Fruit fly (Drosophila melanogaster) whole organism, adult: ENCODE results near the gene Sec15.

Experiments used
- CG11617 ChIP-seq: fragments of 200-800 bp; sonication (Bioruptor generic); optimal IDR thresholded peaks from 2 replicates; lab custom pipeline; 2017; ENCODE audit warnings: mild to moderate bottlenecking, missing biosample characterization, missing genetic modification reagents, missing genetic modification characterization
- CG12768 ChIP-seq: fragments of 200-800 bp; sonication (Bioruptor generic); optimal IDR thresholded peaks from 2 replicates; lab custom pipeline; 2017; ENCODE audit warnings: missing biosample characterization, missing genetic modification characterization, mild to moderate bottlenecking, moderate library complexity, missing genetic modification reagents
- CG14711 ChIP-seq: fragments of 200-800 bp; sonication (Bioruptor generic); optimal IDR thresholded peaks from 2 replicates; lab custom pipeline; 2018; ENCODE audit warnings: missing biosample characterization, mild to moderate bottlenecking, missing genetic modification characterization, moderate library complexity
- CG1620 ChIP-seq: fragments of 200-800 bp; sonication (Bioruptor generic); optimal IDR thresholded peaks from 2 replicates; lab custom pipeline; 2016; ENCODE audit warnings: missing biosample characterization, missing genetic modification characterization
- CG33017 ChIP-seq: fragments of 200-800 bp; sonication (Bioruptor generic); optimal IDR thresholded peaks from 2 replicates; lab custom pipeline; 2018; ENCODE audit warnings: missing biosample characterization, mild to moderate bottlenecking, missing genetic modification characterization, moderate library complexity
- CG5204 ChIP-seq: fragments of 200-800 bp; sonication (Bioruptor generic); optimal IDR thresholded peaks from 2 replicates; lab custom pipeline; 2016; ENCODE audit warnings: missing biosample characterization, missing genetic modification characterization
- CG7045 ChIP-seq: fragments of 200-800 bp; sonication (Bioruptor generic); optimal IDR thresholded peaks from 2 replicates; lab custom pipeline; 2017; ENCODE audit warnings: missing biosample characterization, mild to moderate bottlenecking, missing genetic modification characterization
- CG7101 ChIP-seq: fragments of 200-800 bp; sonication (Bioruptor generic); optimal IDR thresholded peaks from 2 replicates; lab custom pipeline; 2018; ENCODE audit warnings: missing biosample characterization, mild to moderate bottlenecking, missing genetic modification characterization, moderate library complexity
- Clk ChIP-seq: fragments of 200-800 bp; sonication (Bioruptor generic); optimal IDR thresholded peaks from 2 replicates; lab custom pipeline; 2017; ENCODE audit warnings: missing biosample characterization, missing genetic modification characterization
- Crg-1 ChIP-seq: fragments of 200-800 bp; sonication (Bioruptor generic); optimal IDR thresholded peaks from 2 replicates; lab custom pipeline; 2016; ENCODE audit warnings: missing biosample characterization, missing genetic modification characterization
- Hr96 ChIP-seq: fragments of 200-800 bp; sonication (Bioruptor generic); optimal IDR thresholded peaks from 2 replicates; lab custom pipeline; 2016; ENCODE audit warnings: missing biosample characterization, missing genetic modification characterization
- Mnt ChIP-seq: fragments of 200-800 bp; sonication (Bioruptor generic); optimal IDR thresholded peaks from 2 replicates; lab custom pipeline; 2016; ENCODE audit warnings: missing biosample characterization, mild to moderate bottlenecking, missing genetic modification characterization
- bab1 ChIP-seq: fragments of 200-800 bp; sonication (Bioruptor generic); optimal IDR thresholded peaks from 3 replicates; lab custom pipeline; 2019; ENCODE audit warnings: missing biosample characterization, mild to moderate bottlenecking, missing genetic modification characterization, moderate library complexity
- cic ChIP-seq: fragments of 200-800 bp; sonication (Bioruptor generic); optimal IDR thresholded peaks from 2 replicates; lab custom pipeline; 2017; ENCODE audit warnings: missing biosample characterization, mild to moderate bottlenecking, missing genetic modification characterization, moderate library complexity
- cnc ChIP-seq, 2 experiments: fragments of >200 bp; optimal IDR thresholded peaks; 2 replicates each; lab custom pipeline; 2017
- kay ChIP-seq: fragments of 200-800 bp; sonication (Bioruptor generic); peaks from one replicate; lab custom pipeline; 2016; ENCODE audit warnings: missing biosample characterization, missing genetic modification characterization, borderline replicate concordance
- ovo ChIP-seq: fragments of 200-800 bp; sonication (Bioruptor generic); optimal IDR thresholded peaks from 2 replicates; lab custom pipeline; 2016; ENCODE audit warnings: missing biosample characterization, missing genetic modification characterization
- pad ChIP-seq: fragments of 200-800 bp; sonication (Bioruptor generic); optimal IDR thresholded peaks from 3 replicates; lab custom pipeline; 2017; ENCODE audit warnings: missing biosample characterization, missing genetic modification characterization, mild to moderate bottlenecking, moderate library complexity, missing genetic modification reagents
- tj ChIP-seq: fragments of 200-800 bp; sonication (Bioruptor generic); optimal IDR thresholded peaks from 3 replicates; lab custom pipeline; 2017; ENCODE audit warnings: missing biosample characterization, mild to moderate bottlenecking, missing genetic modification characterization, moderate library complexity
- toe ChIP-seq: fragments of 200-800 bp; sonication (Bioruptor generic); optimal IDR thresholded peaks from 2 replicates; lab custom pipeline; 2016; ENCODE audit warnings: missing biosample characterization, missing genetic modification characterization

The Sec15 gene

dm6 chr3R:21138220-21138754 lies 30.5 kb upstream of the Sec15 start, which contains the start of gene meigo:
meigo (plus strand) TSS chr3R:21138270.
- TF ChIP-seq CG14711 (peak; percentile 94), CG7045 (GFP tag; lab: Kevin White, UChicago) (peak; percentile 52), CG33017 (tag; lab: Kevin White, UChicago) (peak; percentile 78), tj (GFP tag; lab: Kevin White, UChicago) (peak; percentile 42), cnc (optimal IDR thresholded peaks at IDR 0.05; lab: Kevin White, UChicago) (no peak), Hr96 (no peak), Crg-1 (GFP tag; lab: Kevin White, UChicago) (peak; percentile 20), Clk (GFP tag; lab: Kevin White, UChicago) (peak; percentile 30), kay (no peak), ovo (GFP tag; lab: Kevin White, UChicago) (peak; percentile 40), toe (no peak), CG7101 (tag; lab: Kevin White, UChicago) (peak; percentile 77), bab1 (GFP tag; lab: Kevin White, UChicago) (peak; percentile 86), CG5204 (no peak), Mnt (GFP tag; lab: Kevin White, UChicago) (peak; percentile 70), pad (GFP tag; lab: Kevin White, UChicago) (peak; percentile 61), CG12768 (GFP tag; lab: Kevin White, UChicago) (peak; percentile 40), cic (GFP tag; lab: Kevin White, UChicago) (peak; percentile 53), CG11617 (peak; percentile 73), CG1620 (GFP tag; lab: Kevin White, UChicago) (peak; percentile 74)

dm6 chr3R:21133951-21134350 lies 26.2 kb upstream of the Sec15 start, which contains the start of gene Usp8:
Usp8 (plus strand) TSS chr3R:21134262.
- TF ChIP-seq ovo (GFP tag; lab: Kevin White, UChicago): no peak
- no peak for TF ChIP-seq cic (GFP tag; lab: Kevin White, UChicago)
- peak; percentile 66 for TF ChIP-seq CG11617
- TF ChIP-seq Clk (GFP tag; lab: Kevin White, UChicago): no peak
- peak; percentile 26 for TF ChIP-seq pad (GFP tag; lab: Kevin White, UChicago)
- peak; percentile 31 for TF ChIP-seq CG14711
- no peak for TF ChIP-seq Mnt (GFP tag; lab: Kevin White, UChicago)
- TF ChIP-seq CG12768 (GFP tag; lab: Kevin White, UChicago): no peak
- peak; percentile 22 for TF ChIP-seq CG7101 (tag; lab: Kevin White, UChicago)
- peak; percentile 13 for TF ChIP-seq CG7045 (GFP tag; lab: Kevin White, UChicago)
- no peak for TF ChIP-seq CG1620 (GFP tag; lab: Kevin White, UChicago)
- TF ChIP-seq kay: no peak
- no peak for TF ChIP-seq tj (GFP tag; lab: Kevin White, UChicago)
- no peak for TF ChIP-seq CG5204
- peak; percentile 55 for TF ChIP-seq bab1 (GFP tag; lab: Kevin White, UChicago)
- no peak for TF ChIP-seq Crg-1 (GFP tag; lab: Kevin White, UChicago)
- TF ChIP-seq CG33017 (tag; lab: Kevin White, UChicago): no peak
- no peak for TF ChIP-seq toe
- TF ChIP-seq Hr96: no peak
- no peak for TF ChIP-seq cnc (optimal IDR thresholded peaks at IDR 0.05; lab: Kevin White, UChicago)

dm6 chr3R:21133517-21133916 lies 25.7 kb upstream of the Sec15 start, which contains the start of gene Trm7-34:
Trm7-34 (minus strand) TSS chr3R:21133881.
- TF ChIP-seq Crg-1 (GFP tag; lab: Kevin White, UChicago) (no peak), CG33017 (tag; lab: Kevin White, UChicago) (no peak), CG1620 (GFP tag; lab: Kevin White, UChicago) (no peak), cic (GFP tag; lab: Kevin White, UChicago) (no peak), Clk (GFP tag; lab: Kevin White, UChicago) (no peak), CG7045 (GFP tag; lab: Kevin White, UChicago) (no peak), CG5204 (no peak), CG14711 (no peak), CG11617 (no peak), CG7101 (tag; lab: Kevin White, UChicago) (no peak)

dm6 chr3R:21130050-21130449 lies 22.3 kb upstream of the Sec15 start, which contains the start of gene Ice2:
Ice2 (plus strand) TSS chr3R:21130216.
- TF ChIP-seq CG5204: no peak
- TF ChIP-seq kay: no peak
- TF ChIP-seq bab1 (GFP tag; lab: Kevin White, UChicago): peak; percentile 76

- TF ChIP-seq CG33017 (tag; lab: Kevin White, UChicago) (no peak), cic (GFP tag; lab: Kevin White, UChicago) (no peak), kay (no peak), CG7101 (tag; lab: Kevin White, UChicago) (no peak), Hr96 (no peak), bab1 (GFP tag; lab: Kevin White, UChicago) (no peak), Clk (GFP tag; lab: Kevin White, UChicago) (no peak), ovo (GFP tag; lab: Kevin White, UChicago) (no peak), CG14711 (no peak), pad (GFP tag; lab: Kevin White, UChicago) (no peak), Crg-1 (GFP tag; lab: Kevin White, UChicago) (no peak), Mnt (GFP tag; lab: Kevin White, UChicago) (no peak), CG11617 (no peak), toe (no peak), CG1620 (GFP tag; lab: Kevin White, UChicago) (no peak), CG7045 (GFP tag; lab: Kevin White, UChicago) (no peak), CG5204 (no peak), CG12768 (GFP tag; lab: Kevin White, UChicago) (no peak), tj (GFP tag; lab: Kevin White, UChicago) (no peak)
Measured at dm6 chr3R:21129617-21130016, 21.8 kb upstream of the Sec15 start, which contains the start of gene Obp93a. Obp93a (minus strand) TSS chr3R:21129717.
